Worm (Caenorhabditis elegans) whole organism, young adult: ENCODE measurements around the gene mip-2.

Source experiments
- B0261.1 ChIP-seq: sonication (generic microtip); optimal IDR thresholded peaks from 2 replicates; lab custom pipeline; 2016; ENCODE audit warnings: mild to moderate bottlenecking, missing genetic modification characterization, moderate library complexity, missing compliant biosample characterization
- C06A6.2 ChIP-seq: fragments of 200-800 bp; sonication (Bioruptor generic); conservative IDR thresholded peaks from 2 replicates; pipeline ENCODE4 v1.3.6; 2022; ENCODE audit warnings: missing genetic modification characterization, missing compliant biosample characterization
- F10E7.11 ChIP-seq: sonication (generic microtip); optimal IDR thresholded peaks from 2 replicates; lab custom pipeline; 2017; ENCODE audit warnings: mild to moderate bottlenecking, missing genetic modification characterization, moderate library complexity, missing compliant biosample characterization
- F22D6.2 ChIP-seq: sonication (generic microtip); optimal IDR thresholded peaks from 2 replicates; lab custom pipeline; 2016; ENCODE audit warnings: mild to moderate bottlenecking, missing genetic modification characterization, missing compliant biosample characterization
- F23B12.7 ChIP-seq: sonication (generic microtip); optimal IDR thresholded peaks from 2 replicates; lab custom pipeline; 2017; ENCODE audit warnings: missing genetic modification characterization, mild to moderate bottlenecking, missing compliant biosample characterization, antibody characterized with exemption, moderate library complexity; ENCODE audit not compliant: insufficient read depth
- F37B4.10 ChIP-seq: fragments of 200-800 bp; sonication (Bioruptor generic); IDR thresholded peaks from 2 replicates; pipeline ENCODE4 v1.3.6; 2022; ENCODE audit warnings: missing genetic modification characterization, missing compliant biosample characterization
- F57C9.4 ChIP-seq: sonication (generic microtip); optimal IDR thresholded peaks from 2 replicates; lab custom pipeline; 2017; ENCODE audit warnings: mild to moderate bottlenecking, missing genetic modification characterization, missing compliant biosample characterization
- T26A5.8 ChIP-seq: sonication (generic microtip); optimal IDR thresholded peaks from 2 replicates; lab custom pipeline; 2016; ENCODE audit warnings: missing genetic modification characterization, missing compliant biosample characterization
- Y79H2A.3 ChIP-seq: fragments of 200-800 bp; sonication (Bioruptor generic); conservative IDR thresholded peaks from 2 replicates; pipeline ENCODE4 v1.3.6; 2022; ENCODE audit warnings: missing genetic modification reagents, missing genetic modification characterization, missing compliant biosample characterization
- ZK185.1 ChIP-seq: sonication (generic microtip); optimal IDR thresholded peaks from 2 replicates; lab custom pipeline; 2016; ENCODE audit warnings: mild to moderate bottlenecking, missing genetic modification characterization, missing compliant biosample characterization; ENCODE audit not compliant: poor library complexity, severe bottlenecking
- ama-1 ChIP-seq, 3 experiments: fragments of 150-350 bp in 1 of 3; sonication (generic microtip) in 2 of 3; optimal IDR thresholded peaks; 2 replicates each; lab custom pipeline; 2014 to 2018; ENCODE audit warnings: missing biosample characterization in 2 of 3, missing genetic modification characterization in 2 of 3, missing genetic modification reagents in 2 of 3
- aptf-3 ChIP-seq: fragments of 200-800 bp; sonication (Bioruptor generic); IDR thresholded peaks from 2 replicates; pipeline ENCODE4 v1.3.6; 2022; ENCODE audit warnings: missing genetic modification characterization, missing compliant biosample characterization
- athp-1 ChIP-seq: sonication (generic microtip); optimal IDR thresholded peaks from 2 replicates; lab custom pipeline; 2017; ENCODE audit warnings: mild to moderate bottlenecking, missing genetic modification characterization, missing compliant biosample characterization
- ceh-100 ChIP-seq: fragments of 200-800 bp; sonication (Bioruptor generic); IDR thresholded peaks from 2 replicates; pipeline ENCODE4 v1.3.6; 2022; ENCODE audit warnings: missing genetic modification reagents, missing genetic modification characterization, missing compliant biosample characterization
- ceh-40 ChIP-seq: fragments of 200-800 bp; sonication (Bioruptor generic); IDR thresholded peaks from 2 replicates; pipeline ENCODE4 v1.3.6; 2022; ENCODE audit warnings: missing genetic modification characterization, missing compliant biosample characterization
- ceh-58 ChIP-seq: fragments of 200-800 bp; sonication (Bioruptor generic); IDR thresholded peaks from 2 replicates; pipeline ENCODE4 v1.3.6; 2022; ENCODE audit warnings: missing genetic modification characterization, missing compliant biosample characterization
- chd-7 ChIP-seq: sonication (generic microtip); optimal IDR thresholded peaks from 2 replicates; lab custom pipeline; 2016; ENCODE audit warnings: mild to moderate bottlenecking, missing genetic modification characterization, moderate library complexity, missing compliant biosample characterization
- dpl-1 ChIP-seq: fragments of 150-350 bp; optimal IDR thresholded peaks from 2 replicates; lab custom pipeline; 2014; ENCODE audit warnings: missing biosample characterization, missing genetic modification reagents, missing genetic modification characterization
- egrh-3 ChIP-seq: fragments of 200-800 bp; sonication (Bioruptor generic); IDR thresholded peaks from 2 replicates; pipeline ENCODE4 v1.3.6; 2022; ENCODE audit warnings: missing genetic modification reagents, missing genetic modification characterization, missing compliant biosample characterization
- ekl-4 ChIP-seq: fragments of 200-800 bp; sonication (Bioruptor generic); IDR thresholded peaks from 2 replicates; pipeline ENCODE4 v1.3.6; 2022; ENCODE audit warnings: missing genetic modification reagents, missing genetic modification characterization, missing compliant biosample characterization
- gei-17 ChIP-seq: fragments of 200-800 bp; sonication (Bioruptor generic); optimal IDR thresholded peaks from 2 replicates; lab custom pipeline; 2018; ENCODE audit warnings: mild to moderate bottlenecking, missing genetic modification characterization, missing compliant biosample characterization
- hlh-26 ChIP-seq: fragments of 200-800 bp; sonication (Bioruptor generic); conservative IDR thresholded peaks from 2 replicates; pipeline ENCODE4 v1.3.6; 2022; ENCODE audit warnings: missing genetic modification reagents, missing genetic modification characterization, missing compliant biosample characterization
- hmg-1.2 ChIP-seq: fragments of 200-800 bp; sonication (Bioruptor generic); IDR thresholded peaks from 2 replicates; pipeline ENCODE4 v1.3.6; 2022; ENCODE audit warnings: missing genetic modification reagents, missing genetic modification characterization, missing compliant biosample characterization
- hrde-1 ChIP-seq: sonication (generic microtip); optimal IDR thresholded peaks from 2 replicates; lab custom pipeline; 2016; ENCODE audit warnings: missing genetic modification characterization, mild to moderate bottlenecking, missing compliant biosample characterization, moderate library complexity, missing genotype, missing genetic modification reagents, borderline replicate concordance
- let-526 ChIP-seq: fragments of 200-800 bp; sonication (Bioruptor generic); IDR thresholded peaks from 2 replicates; pipeline ENCODE4 v1.3.6; 2022; ENCODE audit warnings: missing genetic modification reagents, missing genetic modification characterization, missing compliant biosample characterization
- lin-35 ChIP-seq, 3 experiments: fragments of 150-350 bp in 2 of 3; sonication (generic microtip) in 1 of 3; optimal IDR thresholded peaks; 2 replicates each; lab custom pipeline; 2014 to 2018; ENCODE audit warnings: missing biosample characterization in 3 of 3, missing genetic modification characterization in 3 of 3, missing genetic modification reagents in 3 of 3
- lin-54 ChIP-seq: fragments of 200-800 bp; sonication (Bioruptor generic); optimal IDR thresholded peaks from 2 replicates; lab custom pipeline; 2018; ENCODE audit warnings: mild to moderate bottlenecking, missing genetic modification characterization, missing compliant biosample characterization
- lir-1 ChIP-seq: fragments of 200-800 bp; sonication (Bioruptor generic); conservative IDR thresholded peaks from 2 replicates; pipeline ENCODE4 v1.3.6; 2022; ENCODE audit warnings: missing genetic modification reagents, missing genetic modification characterization, missing compliant biosample characterization
- lsy-27 ChIP-seq: sonication (generic microtip); optimal IDR thresholded peaks from 2 replicates; lab custom pipeline; 2017; ENCODE audit warnings: missing genetic modification characterization, mild to moderate bottlenecking, missing compliant biosample characterization, antibody characterized with exemption, missing genotype, borderline replicate concordance; ENCODE audit not compliant: insufficient read depth
- madf-3 ChIP-seq: fragments of 200-800 bp; sonication (Bioruptor generic); IDR thresholded peaks from 2 replicates; pipeline ENCODE4 v1.3.6; 2022; ENCODE audit warnings: missing genetic modification reagents, missing genetic modification characterization, missing compliant biosample characterization
- madf-6 ChIP-seq: fragments of 200-800 bp; sonication (Bioruptor generic); IDR thresholded peaks from 2 replicates; pipeline ENCODE4 v1.3.6; 2022; ENCODE audit warnings: missing genetic modification reagents, missing genetic modification characterization, missing compliant biosample characterization
- mel-28 ChIP-seq: sonication (generic microtip); optimal IDR thresholded peaks from 2 replicates; lab custom pipeline; 2016; ENCODE audit warnings: borderline replicate concordance, mild to moderate bottlenecking, missing genetic modification characterization, missing compliant biosample characterization
- nfya-1 ChIP-seq: sonication (generic microtip); optimal IDR thresholded peaks from 2 replicates; lab custom pipeline; 2017; ENCODE audit warnings: antibody characterized with exemption, missing compliant biosample characterization, missing genetic modification characterization, borderline replicate concordance; ENCODE audit not compliant: insufficient read depth
- nhr-120 ChIP-seq: fragments of 200-800 bp; sonication (Bioruptor generic); IDR thresholded peaks from 2 replicates; pipeline ENCODE4 v1.3.6; 2022; ENCODE audit warnings: missing genetic modification characterization, missing compliant biosample characterization
- nhr-27 ChIP-seq: fragments of 200-800 bp; sonication (Bioruptor generic); optimal IDR thresholded peaks from 2 replicates; lab custom pipeline; 2018; ENCODE audit warnings: mild to moderate bottlenecking, missing genetic modification characterization, moderate library complexity, missing compliant biosample characterization
- nhr-90 ChIP-seq: sonication (generic microtip); optimal IDR thresholded peaks from 2 replicates; lab custom pipeline; 2016; ENCODE audit warnings: missing genotype, mild to moderate bottlenecking, missing genetic modification characterization, missing compliant biosample characterization
- snpc-4 ChIP-seq, 5 experiments: fragments of 150-350 bp in 1 of 5; sonication (generic microtip) in 4 of 5; optimal IDR thresholded peaks; 2 replicates each; lab custom pipeline; 2014 to 2018; ENCODE audit warnings: missing genetic modification characterization in 5 of 5, missing biosample characterization in 3 of 5, antibody characterized with exemption in 2 of 5, mild to moderate bottlenecking in 2 of 5, missing compliant biosample characterization in 2 of 5, missing genotype in 2 of 5, moderate library complexity in 2 of 5, missing genetic modification reagents in 1 of 5
- tlf-1 ChIP-seq: fragments of 200-800 bp; sonication (Bioruptor generic); optimal IDR thresholded peaks from 2 replicates; lab custom pipeline; 2018; ENCODE audit warnings: mild to moderate bottlenecking, missing genetic modification characterization, missing compliant biosample characterization
- unc-130 ChIP-seq: sonication (generic microtip); optimal IDR thresholded peaks from 2 replicates; lab custom pipeline; 2016; ENCODE audit warnings: missing genetic modification reagents, missing genetic modification characterization, missing compliant biosample characterization
- unc-62 ChIP-seq: fragments of 150-350 bp; optimal IDR thresholded peaks from 2 replicates; lab custom pipeline; 2014; ENCODE audit warnings: missing biosample characterization, missing genetic modification reagents, missing genetic modification characterization
- ztf-18 ChIP-seq: sonication (generic microtip); optimal IDR thresholded peaks from 2 replicates; lab custom pipeline; 2016; ENCODE audit warnings: missing genotype, mild to moderate bottlenecking, missing genetic modification characterization, missing compliant biosample characterization
- ztf-22 ChIP-seq: fragments of 200-800 bp; sonication (Bioruptor generic); optimal IDR thresholded peaks from 2 replicates; lab custom pipeline; 2018; ENCODE audit warnings: mild to moderate bottlenecking, missing genetic modification characterization, moderate library complexity, missing compliant biosample characterization

The mip-2 gene

ce11 chrV:13656346-13657254, 15.2 kb downstream of the mip-2 start (continued):
- TF ChIP-seq hlh-26 (0 out of 2 replicates have a peak, but pooled peaks have one; percentile 71), F10E7.11 (peak; percentile 6), hmg-1.2 (GFP tag; lab: Robert Waterston, UW) (0 out of 2 replicates have a peak, but pooled peaks have one; percentile 22), let-526 (GFP tag; lab: Robert Waterston, UW) (no peak; the same call in 1 of the 2 replicates), unc-62 (peak; percentile 35), egrh-3 (no peak), nhr-27 (tag; lab: Kevin White, UChicago) (no peak), F22D6.2 (tag; lab: Kevin White, UChicago) (peak; percentile 56), madf-3 (peak; percentile 76; the same call in 1 of the 2 replicates), ekl-4 (GFP tag; lab: Robert Waterston, UW) (peak; percentile 38; the same call in 1 of the 2 replicates)

- TF ChIP-seq T26A5.8 (tag; lab: Kevin White, UChicago) (no peak), B0261.1 (no peak), nhr-120 (GFP tag; lab: Robert Waterston, UW) (no peak), lsy-27 (tag; lab: Kevin White, UChicago) (no peak), dpl-1 (no peak), gei-17 (GFP tag; lab: Kevin White, UChicago) (no peak), lin-35 (GFP tag; optimal IDR thresholded peaks at IDR 0.05; lab: Kevin White, UChicago) (peak in 1 of 3 experiments; percentile 61), F37B4.10 (no peak), lin-54 (GFP tag; lab: Kevin White, UChicago) (peak; percentile 32), hrde-1 (tag; lab: Kevin White, UChicago) (no peak), F23B12.7 (tag; lab: Kevin White, UChicago) (no peak), tlf-1 (GFP tag; lab: Kevin White, UChicago) (peak; percentile 3), ztf-18 (tag; lab: Kevin White, UChicago) (no peak), athp-1 (tag; lab: Kevin White, UChicago) (no peak), lir-1 (GFP tag; lab: Robert Waterston, UW) (no peak), ceh-100 (GFP tag; lab: Robert Waterston, UW) (no peak), snpc-4 (GFP tag; optimal IDR thresholded peaks at IDR 0.05; lab: Kevin White, UChicago) (no peak), snpc-4 (tag; optimal IDR thresholded peaks at IDR 0.05; lab: Kevin White, UChicago) (peak in 1 of 4 experiments; percentile 9), Y79H2A.3 (0 out of 2 replicates have a peak, but pooled peaks have one; percentile 27), ZK185.1 (tag; lab: Kevin White, UChicago) (no peak), F57C9.4 (tag; lab: Kevin White, UChicago) (no peak), C06A6.2 (no peak), ama-1 (optimal IDR thresholded peaks at IDR 0.05; lab: Kevin White, UChicago) (no peak), ama-1 (GFP tag; optimal IDR thresholded peaks at IDR 0.05; lab: Kevin White, UChicago) (no peak), aptf-3 (GFP tag; lab: Robert Waterston, UW) (no peak), madf-6 (GFP tag; lab: Robert Waterston, UW) (no peak), nhr-90 (no peak), hlh-26 (no peak), F22D6.2 (tag; lab: Kevin White, UChicago) (no peak), ceh-40 (GFP tag; lab: Robert Waterston, UW) (0 out of 2 replicates have a peak, but pooled peaks have one; percentile 53), unc-130 (GFP tag; lab: Kevin White, UChicago) (no peak), mel-28 (tag; lab: Kevin White, UChicago) (no peak), ztf-22 (GFP tag; lab: Kevin White, UChicago) (no peak), ceh-58 (GFP tag; lab: Robert Waterston, UW) (0 out of 2 replicates have a peak, but pooled peaks have one; percentile 77), nfya-1 (tag; lab: Kevin White, UChicago) (no peak), chd-7 (tag; lab: Kevin White, UChicago) (peak; percentile 63), ekl-4 (GFP tag; lab: Robert Waterston, UW) (no peak)
These were observed 16.5 kb downstream of the mip-2 start for ce11 chrV:13655202-13655764.
